Fruit fly (Drosophila melanogaster): ENCODE results near the gene CG6686.

CG6686 gene

dm6 chr2L:12004211-12004979 is 16.6 kb upstream of the CG6686 start:
- TF ChIP-seq CG10209 (GFP tag; optimal IDR thresholded peaks at IDR 0.05) (peak; percentile 84), Hmx (GFP tag; optimal IDR thresholded peaks at IDR 0.05) (no peak), da (GFP tag; optimal IDR thresholded peaks at IDR 0.05) (no peak), CG7786 (GFP tag; optimal IDR thresholded peaks at IDR 0.05) (no peak), gcm (GFP tag; optimal IDR thresholded peaks at IDR 0.05) (peak; percentile 68), ssp (GFP tag; IDR thresholded peaks at IDR 0.05) (no peak), E2f1 (GFP tag; IDR thresholded peaks at IDR 0.05) (no peak), aop (GFP tag; IDR thresholded peaks at IDR 0.05) (no peak), hb (GFP tag; IDR thresholded peaks at IDR 0.05; ENCODE audit: partially characterized antibody) (no peak), CG8924 (tag; optimal IDR thresholded peaks at IDR 0.05) (peak; percentile 68), CG7963 (GFP tag; IDR thresholded peaks at IDR 0.05; ENCODE audit: partially characterized antibody) (no peak), CG15479 (GFP tag; optimal IDR thresholded peaks at IDR 0.05) (no peak), pnt (GFP tag; optimal IDR thresholded peaks at IDR 0.05) (peak; percentile 32), Doc3 (GFP tag; IDR thresholded peaks at IDR 0.05; ENCODE audit: partially characterized antibody) (no peak), Hey (tag; optimal IDR thresholded peaks at IDR 0.05) (peak; percentile 75), Jarid2 (GFP tag; optimal IDR thresholded peaks at IDR 0.05) (peak; percentile 56), CG10462 (GFP tag; optimal IDR thresholded peaks at IDR 0.05) (peak; percentile 12), Bteb2 (GFP tag; optimal IDR thresholded peaks at IDR 0.05) (no peak), sna (GFP tag; IDR thresholded peaks at IDR 0.05; ENCODE audit: partially characterized antibody) (no peak), Atf-2 (GFP tag; optimal IDR thresholded peaks at IDR 0.05) (peak; percentile 5), bigmax (GFP tag; optimal IDR thresholded peaks at IDR 0.05) (peak; percentile 50), Dip3 (GFP tag; optimal IDR thresholded peaks at IDR 0.05) (peak; percentile 37), CG18476 (GFP tag; optimal IDR thresholded peaks at IDR 0.05) (no peak), Gsc (GFP tag; IDR thresholded peaks at IDR 0.05) (no peak), CG2712 (tag; optimal IDR thresholded peaks at IDR 0.05) (peak; percentile 2), CG6765 (GFP tag; optimal IDR thresholded peaks at IDR 0.05) (peak; percentile 36), CG6689 (GFP tag; IDR thresholded peaks at IDR 0.05) (no peak), twi (tag; optimal IDR thresholded peaks at IDR 0.05) (peak; percentile 26), Xbp1 (GFP tag; optimal IDR thresholded peaks at IDR 0.05) (peak; percentile 17), lola (GFP tag; optimal IDR thresholded peaks at IDR 0.05) (peak in 1 of 3 experiments; percentile 73), psq (GFP tag; optimal IDR thresholded peaks at IDR 0.05) (peak; percentile 9), Lpt (GFP tag; optimal IDR thresholded peaks at IDR 0.05) (no peak), Tbp (GFP tag; optimal IDR thresholded peaks at IDR 0.05) (no peak), CG3995 (GFP tag; optimal IDR thresholded peaks at IDR 0.05) (peak; percentile 4), D19A (tag; optimal IDR thresholded peaks at IDR 0.05) (peak; percentile 52), CG4707 (GFP tag; optimal IDR thresholded peaks at IDR 0.05) (peak; percentile 88), CG1603 (tag; optimal IDR thresholded peaks at IDR 0.05) (peak; percentile 77), CG3065 (GFP tag; optimal IDR thresholded peaks at IDR 0.05) (peak; percentile 85), CG12744 (GFP tag; optimal IDR thresholded peaks at IDR 0.05) (peak; percentile 34), Atf6 (GFP tag; IDR thresholded peaks at IDR 0.05) (no peak), danr (GFP tag; IDR thresholded peaks at IDR 0.05) (no peak), zfh1 (GFP tag; IDR thresholded peaks at IDR 0.05) (no peak), chif (GFP tag; optimal IDR thresholded peaks at IDR 0.05) (peak; percentile 27 to 42), ranshi (GFP tag; IDR thresholded peaks at IDR 0.05) (no peak), fru (optimal IDR thresholded peaks at IDR 0.05) (no peak), yki (optimal IDR thresholded peaks at IDR 0.05) (no peak), CG12659 (GFP tag; optimal IDR thresholded peaks at IDR 0.05) (peak; percentile 77), CG7556 (GFP tag; optimal IDR thresholded peaks at IDR 0.05) (peak; percentile 73), cas (GFP tag; IDR thresholded peaks at IDR 0.05) (no peak), CG18764 (GFP tag; optimal IDR thresholded peaks at IDR 0.05) (peak; percentile 39), CG17328 (GFP tag; IDR thresholded peaks at IDR 0.05) (no peak)

Data from whole organism, embryonic.